Worm (Caenorhabditis elegans) whole organism, L1 larva: ENCODE data around the gene F35C11.6.

ENCODE experiments used
- ces-1 ChIP-seq: fragments of 150-350 bp; optimal IDR thresholded peaks from 2 replicates; lab custom pipeline; 2014; ENCODE audit warnings: missing biosample characterization, missing genetic modification reagents, missing genetic modification characterization
- snpc-4 ChIP-seq: fragments of 150-350 bp; optimal IDR thresholded peaks from 2 replicates; lab custom pipeline; 2014; ENCODE audit warnings: missing biosample characterization, missing genetic modification characterization

DNA sequence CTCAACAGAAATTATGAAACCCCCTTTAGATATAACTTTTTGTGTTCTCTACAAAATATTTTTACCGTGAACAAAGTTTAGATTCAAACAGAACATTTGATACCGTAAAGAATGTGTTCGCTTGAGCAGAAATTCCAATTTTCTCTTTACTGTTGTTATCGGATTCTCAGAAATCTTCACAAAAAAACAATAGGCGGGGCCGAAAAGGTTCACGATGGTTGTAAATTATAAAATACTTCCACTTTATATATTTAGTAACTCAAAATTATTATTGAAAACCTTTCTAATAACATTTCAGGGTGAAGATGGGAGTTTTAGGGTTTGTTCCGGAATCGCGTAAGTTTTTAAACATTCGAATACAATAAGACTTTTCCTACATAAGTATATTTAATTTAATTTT is 20.8 kb downstream of the F35C11.6 start, which contains the start of gene nlp-5:
- TF ChIP-seq snpc-4 (no peak), ces-1 (GFP tag; lab: Kevin White, UChicago) (no peak)
